Fruit fly (Drosophila melanogaster): ENCODE results near the gene CG33229.

CG33229 gene

dm6 chr3L:223019-223902 lies at the start of gene CG33229, which contains the start of gene pyx (continued):
- TF ChIP-seq CG15269 (tag; optimal IDR thresholded peaks at IDR 0.05) (peak; percentile 88), da (GFP tag; optimal IDR thresholded peaks at IDR 0.05) (peak; percentile 61), Blimp-1 (GFP tag; optimal IDR thresholded peaks at IDR 0.05) (no peak), CG17361 (GFP tag; IDR thresholded peaks at IDR 0.05) (peak; percentile 95), CG32772 (GFP tag; IDR thresholded peaks at IDR 0.05) (peak; percentile 74; the same call in 1 of the 2 replicates), zfh1 (GFP tag; IDR thresholded peaks at IDR 0.05) (peak; percentile 67), CG11695 (GFP tag; IDR thresholded peaks at IDR 0.05) (peak; percentile 69; the same call in 1 of the 3 replicates), CG3838 (GFP tag; optimal IDR thresholded peaks at IDR 0.05) (peak; percentile 56), Optix (GFP tag; IDR thresholded peaks at IDR 0.05) (peak; percentile 71), HLH4C (GFP tag; IDR thresholded peaks at IDR 0.05; ENCODE audit: partially characterized antibody) (0 out of 3 replicates have a peak, but pooled peaks have one; percentile 46), CG1602 (GFP tag; optimal IDR thresholded peaks at IDR 0.05) (peak; percentile 86), CG12299 (tag; optimal IDR thresholded peaks at IDR 0.05) (peak; percentile 35), cato (GFP tag; optimal IDR thresholded peaks at IDR 0.05; ENCODE audit: borderline replicate concordance) (peak; percentile 76), CG4328 (GFP tag; optimal IDR thresholded peaks at IDR 0.05) (peak; percentile 77), maf-S (GFP tag; optimal IDR thresholded peaks at IDR 0.05) (peak; percentile 70), CG33213 (GFP tag; optimal IDR thresholded peaks at IDR 0.05) (peak; percentile 31), CG31441 (GFP tag; IDR thresholded peaks at IDR 0.05) (peak; percentile 80; the same call in 1 of the 2 replicates), CG14014 (GFP tag; IDR thresholded peaks at IDR 0.05) (peak; percentile 80), CG12104 (GFP tag; optimal IDR thresholded peaks at IDR 0.05) (peak; percentile 90), sd (tag; optimal IDR thresholded peaks at IDR 0.05) (peak; percentile 31), CG3281 (GFP tag; optimal IDR thresholded peaks at IDR 0.05) (peak; percentile 81), gfzf (GFP tag; optimal IDR thresholded peaks at IDR 0.05) (peak; percentile 77), CG17385 (GFP tag; optimal IDR thresholded peaks at IDR 0.05) (peak; percentile 68), Spps (tag; optimal IDR thresholded peaks at IDR 0.05) (no peak), CG6654 (GFP tag; optimal IDR thresholded peaks at IDR 0.05) (peak; percentile 69), Fer3 (tag; optimal IDR thresholded peaks at IDR 0.05) (peak; percentile 86), CG12659 (GFP tag; optimal IDR thresholded peaks at IDR 0.05) (peak; percentile 89), CG11504 (tag; optimal IDR thresholded peaks at IDR 0.05) (peak; percentile 87), Sry-δ (GFP tag; optimal IDR thresholded peaks at IDR 0.05) (peak; percentile 49), Bteb2 (GFP tag; optimal IDR thresholded peaks at IDR 0.05) (peak; percentile 80), CG11247 (GFP tag; IDR thresholded peaks at IDR 0.05) (peak; percentile 68), CG6272 (GFP tag; IDR thresholded peaks at IDR 0.05) (peak; percentile 77), CG4617 (GFP tag; optimal IDR thresholded peaks at IDR 0.05; ENCODE audit: borderline replicate concordance) (peak; percentile 63), nerfin-2 (GFP tag; IDR thresholded peaks at IDR 0.05; ENCODE audit: partially characterized antibody) (no peak), Meics (GFP tag; optimal IDR thresholded peaks at IDR 0.05) (peak; percentile 89), Fer2 (tag; optimal IDR thresholded peaks at IDR 0.05) (peak; percentile 76), H2.0 (GFP tag; IDR thresholded peaks at IDR 0.05) (peak; percentile 75), Hsf (GFP tag; optimal IDR thresholded peaks at IDR 0.05) (peak; percentile 94), onecut (GFP tag; IDR thresholded peaks at IDR 0.05) (peak; percentile 49), CG2875 (GFP tag; optimal IDR thresholded peaks at IDR 0.05) (peak; percentile 33), emc (GFP tag; optimal IDR thresholded peaks at IDR 0.05) (peak; percentile 57), grau (tag; optimal IDR thresholded peaks at IDR 0.05) (peak; percentile 89), NC2α (GFP tag; optimal IDR thresholded peaks at IDR 0.05) (no peak), ewg (GFP tag; optimal IDR thresholded peaks at IDR 0.05) (peak; percentile 66), CG6765 (GFP tag; optimal IDR thresholded peaks at IDR 0.05) (peak; percentile 79), CG10321 (GFP tag; IDR thresholded peaks at IDR 0.05) (peak; percentile 5; the same call in 1 of the 2 replicates), twi (tag; optimal IDR thresholded peaks at IDR 0.05) (peak; percentile 77), MBD-R2 (GFP tag; IDR thresholded peaks at IDR 0.05) (peak; percentile 51; the same call in 1 of the 2 replicates)

All from whole organism, embryonic.